Worm (Caenorhabditis elegans) whole organism, L1 larva: ENCODE data around the gene hlh-10.

ENCODE experiments used
- C04F5.9 ChIP-seq: sonication (generic microtip); optimal IDR thresholded peaks from 2 replicates; lab custom pipeline; 2016; ENCODE audit warnings: missing genetic modification characterization, missing compliant biosample characterization
- C34B4.2 ChIP-seq: sonication (generic microtip); optimal IDR thresholded peaks from 2 replicates; lab custom pipeline; 2017; ENCODE audit warnings: mild to moderate bottlenecking, missing genetic modification characterization, missing compliant biosample characterization
- aha-1 ChIP-seq: fragments of 150-350 bp; optimal IDR thresholded peaks from 2 replicates; lab custom pipeline; 2014; ENCODE audit warnings: missing biosample characterization, missing genetic modification characterization
- ceh-63 ChIP-seq: fragments of 200-800 bp; sonication (Bioruptor generic); optimal IDR thresholded peaks from 2 replicates; lab custom pipeline; 2018; ENCODE audit warnings: mild to moderate bottlenecking, missing genetic modification characterization, missing compliant biosample characterization
- ceh-8 ChIP-seq: fragments of 200-800 bp; sonication (Bioruptor generic); optimal IDR thresholded peaks from 2 replicates; lab custom pipeline; 2018; ENCODE audit warnings: mild to moderate bottlenecking, missing genetic modification characterization, moderate library complexity, missing compliant biosample characterization
- ceh-82 ChIP-seq, 3 experiments: fragments of 150-350 bp in 1 of 3; sonication (generic microtip) in 2 of 3; optimal IDR thresholded peaks; 2 replicates each; lab custom pipeline; 2014 to 2017; ENCODE audit warnings: missing biosample characterization in 3 of 3, missing genetic modification characterization in 3 of 3
- ceh-88 ChIP-seq: fragments of 200-800 bp; sonication (Bioruptor generic); IDR thresholded peaks from 2 replicates; pipeline ENCODE4 v1.3.6; 2022; ENCODE audit warnings: missing genetic modification characterization, missing compliant biosample characterization
- ceh-90 ChIP-seq: sonication (generic microtip); optimal IDR thresholded peaks from 2 replicates; lab custom pipeline; 2016; ENCODE audit warnings: missing genetic modification characterization, missing compliant biosample characterization
- ces-1 ChIP-seq: fragments of 150-350 bp; optimal IDR thresholded peaks from 2 replicates; lab custom pipeline; 2014; ENCODE audit warnings: missing biosample characterization, missing genetic modification reagents, missing genetic modification characterization
- dpl-1 ChIP-seq, 3 experiments: fragments of 150-350 bp in 2 of 3; sonication (generic microtip) in 1 of 3; optimal IDR thresholded peaks; 2 replicates each; lab custom pipeline; 2014 to 2017; ENCODE audit warnings: missing biosample characterization in 3 of 3, missing genetic modification characterization in 3 of 3, missing genetic modification reagents in 3 of 3
- dsc-1 ChIP-seq: sonication (generic microtip); optimal IDR thresholded peaks from 2 replicates; lab custom pipeline; 2016; ENCODE audit warnings: mild to moderate bottlenecking, missing genetic modification characterization, missing compliant biosample characterization
- efl-1 ChIP-seq, 4 experiments: fragments of 150-350 bp; optimal IDR thresholded peaks in 3 of 4; peaks in 1 of 4; 1 replicate in 1 of 4; 2 replicates in 3 of 4; lab custom pipeline; 2014; ENCODE audit warnings: missing biosample characterization in 2 of 4, missing genetic modification characterization in 2 of 4, missing genetic modification reagents in 2 of 4
- egl-13 ChIP-seq: sonication (generic microtip); optimal IDR thresholded peaks from 2 replicates; lab custom pipeline; 2016; ENCODE audit warnings: missing genotype, missing genetic modification reagents, missing genetic modification characterization, missing compliant biosample characterization
- elt-3 ChIP-seq, 6 experiments: fragments of 150-350 bp in 1 of 6; sonication (generic microtip); optimal IDR thresholded peaks; 2 replicates each; lab custom pipeline; 2017 to 2018; ENCODE audit warnings: missing biosample characterization in 6 of 6, missing genetic modification characterization in 6 of 6, inconsistent platforms in 1 of 6
- ets-5 ChIP-seq: fragments of 200-800 bp; sonication (Bioruptor generic); IDR thresholded peaks from 2 replicates; pipeline ENCODE4 v1.3.6; 2022; ENCODE audit warnings: missing genetic modification characterization, missing compliant biosample characterization
- fkh-10 ChIP-seq: sonication (generic microtip); optimal IDR thresholded peaks from 2 replicates; lab custom pipeline; 2017; ENCODE audit warnings: missing biosample characterization, missing genetic modification reagents, missing genetic modification characterization
- fos-1 ChIP-seq: fragments of 150-350 bp; optimal IDR thresholded peaks from 2 replicates; lab custom pipeline; 2014; ENCODE audit warnings: missing biosample characterization, missing genetic modification characterization
- hlh-17 ChIP-seq: fragments of 200-800 bp; sonication (Bioruptor generic); optimal IDR thresholded peaks from 2 replicates; lab custom pipeline; 2018; ENCODE audit warnings: missing genetic modification characterization, mild to moderate bottlenecking, missing compliant biosample characterization, moderate library complexity, borderline replicate concordance
- hpl-2 ChIP-seq: fragments of 150-350 bp; optimal IDR thresholded peaks from 2 replicates; lab custom pipeline; 2014; ENCODE audit warnings: missing biosample characterization, missing genetic modification reagents, missing genetic modification characterization
- irx-1 ChIP-seq: sonication (generic microtip); optimal IDR thresholded peaks from 2 replicates; lab custom pipeline; 2016; ENCODE audit warnings: missing genetic modification characterization, missing compliant biosample characterization
- isw-1 ChIP-seq: fragments of 200-800 bp; sonication (Bioruptor generic); IDR thresholded peaks from 2 replicates; pipeline ENCODE4 v1.3.6; 2022; ENCODE audit warnings: missing genetic modification characterization, missing compliant biosample characterization
- lin-14 ChIP-seq: fragments of 200-800 bp; sonication (Bioruptor generic); optimal IDR thresholded peaks from 2 replicates; lab custom pipeline; 2018; ENCODE audit warnings: mild to moderate bottlenecking, missing genetic modification characterization, moderate library complexity, missing compliant biosample characterization
- lin-15B ChIP-seq: fragments of 150-350 bp; sonication (generic microtip); optimal IDR thresholded peaks from 3 replicates; lab custom pipeline; 2014; ENCODE audit warnings: missing biosample characterization, missing genetic modification characterization
- lin-35 ChIP-seq, 2 experiments: fragments of 150-350 bp; optimal IDR thresholded peaks; 2 replicates each; lab custom pipeline; 2014; ENCODE audit warnings: missing biosample characterization in 2 of 2, missing genetic modification characterization in 2 of 2, missing genetic modification reagents in 2 of 2
- lin-39 ChIP-seq: fragments of 150-350 bp; optimal IDR thresholded peaks from 2 replicates; lab custom pipeline; 2014; ENCODE audit warnings: missing biosample characterization, missing genetic modification reagents, missing genetic modification characterization
- lir-3 ChIP-seq: sonication (generic microtip); optimal IDR thresholded peaks from 2 replicates; lab custom pipeline; 2016; ENCODE audit warnings: mild to moderate bottlenecking, missing genetic modification characterization, moderate library complexity, missing compliant biosample characterization; ENCODE audit not compliant: poor library complexity
- lsy-2 ChIP-seq, 2 experiments: fragments of 150-350 bp; optimal IDR thresholded peaks; 2 replicates each; lab custom pipeline; 2014; ENCODE audit warnings: missing biosample characterization in 2 of 2, missing genetic modification characterization in 2 of 2
- mab-9 ChIP-seq: fragments of 200-800 bp; sonication (Bioruptor generic); IDR thresholded peaks from 2 replicates; pipeline ENCODE4 v1.3.6; 2022; ENCODE audit warnings: missing genetic modification reagents, missing genetic modification characterization, missing compliant biosample characterization
- mdl-1 ChIP-seq, 2 experiments: fragments of 150-350 bp; optimal IDR thresholded peaks; 2 replicates each; lab custom pipeline; 2014 to 2017; ENCODE audit warnings: missing biosample characterization in 2 of 2, missing genetic modification characterization in 2 of 2, inconsistent platforms in 1 of 2
- nhr-19 ChIP-seq: fragments of 200-800 bp; sonication (Bioruptor generic); conservative IDR thresholded peaks from 2 replicates; pipeline ENCODE4 v1.3.6; 2022; ENCODE audit warnings: missing genetic modification characterization, missing compliant biosample characterization
- nhr-28 ChIP-seq: fragments of 150-350 bp; optimal IDR thresholded peaks from 2 replicates; lab custom pipeline; 2014; ENCODE audit warnings: missing biosample characterization, missing genetic modification characterization
- nhr-71 ChIP-seq: sonication (generic microtip); optimal IDR thresholded peaks from 2 replicates; lab custom pipeline; 2016; ENCODE audit warnings: mild to moderate bottlenecking, missing genetic modification characterization, moderate library complexity, missing compliant biosample characterization
- nhr-77 ChIP-seq: fragments of 150-350 bp; optimal IDR thresholded peaks from 2 replicates; lab custom pipeline; 2014; ENCODE audit warnings: missing biosample characterization, missing genetic modification characterization
- nhr-84 ChIP-seq: sonication (generic microtip); optimal IDR thresholded peaks from 2 replicates; lab custom pipeline; 2017; ENCODE audit warnings: missing biosample characterization, missing genetic modification characterization
- nhr-90 ChIP-seq: sonication (generic microtip); optimal IDR thresholded peaks from 2 replicates; lab custom pipeline; 2016; ENCODE audit warnings: mild to moderate bottlenecking, missing genetic modification characterization, missing compliant biosample characterization; ENCODE audit not compliant: poor library complexity
- pag-3 ChIP-seq: sonication (generic microtip); optimal IDR thresholded peaks from 2 replicates; lab custom pipeline; 2017; ENCODE audit warnings: missing genetic modification characterization, mild to moderate bottlenecking, missing compliant biosample characterization, antibody characterized with exemption, borderline replicate concordance; ENCODE audit not compliant: insufficient read depth
- pax-3 ChIP-seq: fragments of 200-800 bp; sonication (Bioruptor generic); optimal IDR thresholded peaks from 2 replicates; lab custom pipeline; 2018; ENCODE audit warnings: mild to moderate bottlenecking, missing genetic modification characterization, moderate library complexity, missing compliant biosample characterization
- rnt-1 ChIP-seq: sonication (generic microtip); optimal IDR thresholded peaks from 2 replicates; lab custom pipeline; 2016; ENCODE audit warnings: mild to moderate bottlenecking, missing genetic modification characterization, moderate library complexity, missing compliant biosample characterization
- sptf-1 ChIP-seq: fragments of 150-350 bp; optimal IDR thresholded peaks from 2 replicates; lab custom pipeline; 2014; ENCODE audit warnings: missing biosample characterization, missing genetic modification characterization
- swsn-7 ChIP-seq: sonication (generic microtip); optimal IDR thresholded peaks from 2 replicates; lab custom pipeline; 2016; ENCODE audit warnings: missing genetic modification characterization, missing compliant biosample characterization
- tbx-2 ChIP-seq: sonication (generic microtip); optimal IDR thresholded peaks from 2 replicates; lab custom pipeline; 2016; ENCODE audit warnings: missing genetic modification characterization, missing compliant biosample characterization
- unc-62 ChIP-seq: fragments of 150-350 bp; optimal IDR thresholded peaks from 2 replicates; lab custom pipeline; 2014; ENCODE audit warnings: missing biosample characterization, missing genetic modification reagents, missing genetic modification characterization
- unc-86 ChIP-seq: sonication (generic microtip); optimal IDR thresholded peaks from 2 replicates; lab custom pipeline; 2016; ENCODE audit warnings: missing genetic modification characterization, missing compliant biosample characterization
- zip-4 ChIP-seq: fragments of 200-800 bp; sonication (Bioruptor generic); optimal IDR thresholded peaks from 2 replicates; lab custom pipeline; 2018; ENCODE audit warnings: mild to moderate bottlenecking, missing genetic modification characterization, moderate library complexity, missing compliant biosample characterization
- ztf-11 ChIP-seq, 2 experiments: sonication (generic microtip); optimal IDR thresholded peaks; 2 replicates each; lab custom pipeline; 2016 to 2017; ENCODE audit warnings: missing genetic modification characterization in 2 of 2, missing biosample characterization in 1 of 2, missing compliant biosample characterization in 1 of 2
- ztf-4 ChIP-seq: fragments of 150-350 bp; optimal IDR thresholded peaks from 2 replicates; lab custom pipeline; 2014; ENCODE audit warnings: missing biosample characterization, missing genetic modification characterization

The hlh-10 gene

ce11 chrV:9249932-9250331 lies 32.1 kb downstream of the hlh-10 start, which contains the start of gene ptd-2:
TSS of gene ptd-2 (plus strand) at chrV:9250232.
- no peak for TF ChIP-seq lin-39 (tag; lab: Kevin White, UChicago)
- no peak for TF ChIP-seq fos-1 (tag; lab: Kevin White, UChicago)
- no peak for TF ChIP-seq ztf-4 (tag; lab: Kevin White, UChicago)
- no peak for TF ChIP-seq sptf-1 (tag; lab: Kevin White, UChicago)
- no peak for TF ChIP-seq ceh-63 (GFP tag; lab: Kevin White, UChicago)
- no peak for TF ChIP-seq hlh-17 (GFP tag; lab: Kevin White, UChicago)
- no peak for TF ChIP-seq zip-4 (GFP tag; lab: Kevin White, UChicago)
- TF ChIP-seq, all 84 proteins: peak for 0

ce11 chrV:9249206-9249605 lies 32.8 kb downstream of the hlh-10 start, which contains the start of gene str-94:
TSS of gene str-94 (minus strand) at chrV:9249306.
- TF ChIP-seq elt-3 (tag; optimal IDR thresholded peaks at IDR 0.05; lab: Kevin White, UChicago) (no peak), swsn-7 (tag; lab: Kevin White, UChicago) (no peak), pax-3 (tag; lab: Kevin White, UChicago) (no peak), lin-35 (GFP tag; optimal IDR thresholded peaks at IDR 0.05; lab: Kevin White, UChicago) (no peak), C34B4.2 (tag; lab: Kevin White, UChicago) (no peak), unc-86 (no peak), unc-62 (GFP tag; lab: Kevin White, UChicago) (no peak), nhr-77 (tag; lab: Kevin White, UChicago) (no peak), ets-5 (GFP tag; lab: Robert Waterston, UW) (no peak), ceh-63 (GFP tag; lab: Kevin White, UChicago) (no peak), ztf-4 (tag; lab: Kevin White, UChicago) (no peak), mab-9 (GFP tag; lab: Robert Waterston, UW) (no peak), ztf-11 (tag; optimal IDR thresholded peaks at IDR 0.05; lab: Kevin White, UChicago) (no peak), sptf-1 (tag; lab: Kevin White, UChicago) (no peak), pag-3 (tag; lab: Kevin White, UChicago) (no peak), nhr-28 (tag; lab: Kevin White, UChicago) (no peak), lin-39 (tag; lab: Kevin White, UChicago) (no peak), nhr-90 (no peak), ceh-88 (GFP tag; lab: Robert Waterston, UW) (no peak)

ce11 chrV:9247416-9247815 lies 34.6 kb downstream of the hlh-10 start:
- TF ChIP-seq fkh-10, result no peak
- TF ChIP-seq pax-3 (tag; lab: Kevin White, UChicago), result no peak
- TF ChIP-seq pag-3 (tag; lab: Kevin White, UChicago), result peak; percentile 86
- no peak for TF ChIP-seq irx-1 (tag; lab: Kevin White, UChicago)
- no peak for TF ChIP-seq tbx-2 (tag; lab: Kevin White, UChicago)
- no peak for TF ChIP-seq fos-1 (tag; lab: Kevin White, UChicago)
- TF ChIP-seq ceh-90, result no peak
- TF ChIP-seq egl-13 (tag; lab: Kevin White, UChicago), result no peak
- no peak for TF ChIP-seq isw-1 (GFP tag; lab: Robert Waterston, UW)
- TF ChIP-seq C04F5.9 (tag; lab: Kevin White, UChicago), result no peak
- no peak for TF ChIP-seq dpl-1 (GFP tag; optimal IDR thresholded peaks at IDR 0.05; lab: Kevin White, UChicago)
- no peak for TF ChIP-seq zip-4 (GFP tag; lab: Kevin White, UChicago)
- no peak for TF ChIP-seq lir-3 (tag; lab: Kevin White, UChicago)
- peak; percentile 43 for TF ChIP-seq rnt-1 (tag; lab: Kevin White, UChicago)
- TF ChIP-seq ceh-82 (tag; optimal IDR thresholded peaks at IDR 0.05; lab: Kevin White, UChicago), result peak in 1 of 3 experiments; percentile 44
- no peak for TF ChIP-seq ceh-8 (GFP tag; lab: Kevin White, UChicago)
- TF ChIP-seq nhr-84 (tag; lab: Kevin White, UChicago), result no peak
- peak; percentile 26 for TF ChIP-seq dsc-1 (tag; lab: Kevin White, UChicago)
- peak; percentile 60 for TF ChIP-seq nhr-71
- peak; percentile 35 for TF ChIP-seq nhr-19 (GFP tag; lab: Robert Waterston, UW)
- peak in 1 of 2 experiments; percentile 0 for TF ChIP-seq lin-35 (GFP tag; optimal IDR thresholded peaks at IDR 0.05; lab: Kevin White, UChicago)
- no peak for TF ChIP-seq ces-1 (GFP tag; lab: Kevin White, UChicago)
- TF ChIP-seq lin-15B (tag; lab: Kevin White, UChicago), result no peak
- TF ChIP-seq lin-14 (GFP tag; lab: Kevin White, UChicago), result peak; percentile 85
- TF ChIP-seq lsy-2 (tag; optimal IDR thresholded peaks at IDR 0.05; lab: Kevin White, UChicago), result peak; percentile 8 to 20
- TF ChIP-seq aha-1 (tag; lab: Kevin White, UChicago), result no peak
- TF ChIP-seq hpl-2 (GFP tag; lab: Kevin White, UChicago), result no peak
- peak; percentile 16 to 34 for TF ChIP-seq efl-1 (optimal IDR thresholded peaks at IDR 0.05; lab: Kevin White, UChicago)
- no peak for TF ChIP-seq efl-1 (GFP tag; optimal IDR thresholded peaks at IDR 0.05 in 1 of 2; lab: Kevin White, UChicago)
- peak in 1 of 2 experiments; percentile 34 for TF ChIP-seq mdl-1 (tag; optimal IDR thresholded peaks at IDR 0.05; lab: Kevin White, UChicago)
- TF ChIP-seq C34B4.2 (tag; lab: Kevin White, UChicago), result no peak
